Worm (Caenorhabditis elegans) whole organism, L2 larva: ENCODE measurements around the gene taf-9.

Experiments used
- F13H6.1 ChIP-seq: sonication (generic microtip); optimal IDR thresholded peaks from 2 replicates; lab custom pipeline; 2016; ENCODE audit warnings: missing genetic modification characterization, missing compliant biosample characterization
- blmp-1 ChIP-seq: sonication (generic microtip); optimal IDR thresholded peaks from 2 replicates; lab custom pipeline; 2017; ENCODE audit warnings: missing genetic modification characterization, mild to moderate bottlenecking, missing compliant biosample characterization, antibody characterized with exemption, moderate library complexity; ENCODE audit not compliant: insufficient read depth
- ceh-16 ChIP-seq: fragments of 150-350 bp; optimal IDR thresholded peaks from 2 replicates; lab custom pipeline; 2014; ENCODE audit warnings: missing biosample characterization, missing genetic modification characterization
- ceh-82 ChIP-seq: fragments of 150-350 bp; optimal IDR thresholded peaks from 2 replicates; lab custom pipeline; 2014; ENCODE audit warnings: missing biosample characterization, missing genetic modification characterization
- egl-27 ChIP-seq: sonication (generic microtip); optimal IDR thresholded peaks from 3 replicates; lab custom pipeline; 2017; ENCODE audit warnings: missing biosample characterization, missing genetic modification reagents, missing genetic modification characterization
- elt-3 ChIP-seq: sonication (generic microtip); optimal IDR thresholded peaks from 2 replicates; lab custom pipeline; 2017; ENCODE audit warnings: missing biosample characterization, missing genetic modification characterization
- lsy-2 ChIP-seq, 2 experiments: fragments of 150-350 bp in 1 of 2; sonication (generic microtip) in 1 of 2; optimal IDR thresholded peaks; 2 replicates each; lab custom pipeline; 2014 to 2017; ENCODE audit warnings: missing biosample characterization in 2 of 2, missing genetic modification characterization in 2 of 2
- nhr-21 ChIP-seq: fragments of 150-350 bp; optimal IDR thresholded peaks from 2 replicates; lab custom pipeline; 2014; ENCODE audit warnings: missing biosample characterization, missing genetic modification characterization
- nhr-237 ChIP-seq: fragments of 150-350 bp; optimal IDR thresholded peaks from 2 replicates; lab custom pipeline; 2014; ENCODE audit warnings: missing biosample characterization, missing genetic modification characterization
- unc-39 ChIP-seq: fragments of 150-350 bp; optimal IDR thresholded peaks from 2 replicates; lab custom pipeline; 2014; ENCODE audit warnings: missing biosample characterization, missing genetic modification characterization
- zag-1 ChIP-seq: fragments of 150-350 bp; optimal IDR thresholded peaks from 2 replicates; lab custom pipeline; 2014; ENCODE audit warnings: missing biosample characterization, missing genetic modification characterization
- ztf-11 ChIP-seq: sonication (generic microtip); optimal IDR thresholded peaks from 2 replicates; lab custom pipeline; 2017; ENCODE audit warnings: missing biosample characterization, missing genetic modification characterization

- TF ChIP-seq unc-39 (tag; lab: Kevin White, UChicago) = no peak
- TF ChIP-seq nhr-237 (tag; lab: Kevin White, UChicago) = no peak
- no peak for TF ChIP-seq ztf-11
- TF ChIP-seq lsy-2 (tag; optimal IDR thresholded peaks at IDR 0.05; lab: Kevin White, UChicago) = no peak
- no peak for TF ChIP-seq elt-3 (tag; lab: Kevin White, UChicago)
- no peak for TF ChIP-seq blmp-1 (tag; lab: Kevin White, UChicago)
- no peak for TF ChIP-seq nhr-21 (tag; lab: Kevin White, UChicago)
- no peak for TF ChIP-seq zag-1 (tag; lab: Kevin White, UChicago)
- no peak for TF ChIP-seq ceh-82 (tag; lab: Kevin White, UChicago)
- TF ChIP-seq F13H6.1 (tag; lab: Kevin White, UChicago) = no peak
- no peak for TF ChIP-seq egl-27 (tag; lab: Kevin White, UChicago)
- TF ChIP-seq ceh-16 = no peak
These were observed 19.2 kb upstream of the taf-9 start for ce11 chrIII:13604834-13605233.
